Worm (Caenorhabditis elegans) whole organism, L3 larva: ENCODE data around the gene srh-250.

ENCODE experiments used
- ceh-82 ChIP-seq: fragments of 150-350 bp; optimal IDR thresholded peaks from 2 replicates; lab custom pipeline; 2014; ENCODE audit warnings: missing biosample characterization, missing genetic modification characterization
- egl-27 ChIP-seq: sonication (generic microtip); optimal IDR thresholded peaks from 4 replicates; lab custom pipeline; 2017; ENCODE audit warnings: missing biosample characterization, missing genetic modification reagents, missing genetic modification characterization
- egl-5 ChIP-seq: fragments of 150-350 bp; optimal IDR thresholded peaks from 2 replicates; lab custom pipeline; 2017; ENCODE audit warnings: missing biosample characterization, missing genetic modification reagents, missing genetic modification characterization, inconsistent platforms
- ztf-11 ChIP-seq: fragments of 150-350 bp; optimal IDR thresholded peaks from 2 replicates; lab custom pipeline; 2014; ENCODE audit warnings: missing biosample characterization, missing genetic modification characterization

DNA sequence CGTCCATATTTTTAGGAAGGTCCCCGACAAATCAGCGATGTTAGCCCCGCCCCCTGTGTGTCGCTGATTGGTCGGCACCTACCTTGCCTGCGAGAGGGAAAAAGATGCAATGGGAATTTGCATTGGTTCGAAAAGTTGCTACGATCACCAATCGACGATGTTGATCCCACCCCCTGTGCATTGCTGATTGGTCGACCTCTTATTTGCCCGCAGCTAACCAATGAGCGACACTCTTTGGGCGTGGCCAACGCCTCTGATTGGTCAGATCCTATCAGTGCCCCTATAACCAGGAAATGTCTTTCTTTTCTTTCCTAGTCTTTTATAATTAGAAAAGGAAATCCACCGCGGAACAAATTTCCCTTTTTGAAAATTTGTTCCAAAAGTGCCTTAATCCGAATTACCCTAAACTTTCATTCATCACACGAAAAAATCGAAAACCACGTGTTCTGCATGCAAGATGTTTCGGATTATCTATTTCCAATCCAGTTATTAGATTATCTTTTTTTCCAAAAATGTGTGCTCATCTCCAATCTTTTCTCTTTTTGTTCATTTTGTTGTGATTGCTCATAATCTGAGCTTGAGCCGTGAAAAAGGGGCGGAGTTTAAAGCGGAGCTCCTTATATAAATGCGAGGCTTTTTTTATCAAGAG is 39.7 kb downstream of the srh-250 start:
- TF ChIP-seq egl-27 (tag; lab: Kevin White, UChicago) (no peak), ceh-82 (tag; lab: Kevin White, UChicago) (no peak), egl-5 (tag; lab: Kevin White, UChicago) (no peak), ztf-11 (tag; lab: Kevin White, UChicago) (no peak)
